Worm (Caenorhabditis elegans): ENCODE measurements around the gene ZK402.1.

DNA sequence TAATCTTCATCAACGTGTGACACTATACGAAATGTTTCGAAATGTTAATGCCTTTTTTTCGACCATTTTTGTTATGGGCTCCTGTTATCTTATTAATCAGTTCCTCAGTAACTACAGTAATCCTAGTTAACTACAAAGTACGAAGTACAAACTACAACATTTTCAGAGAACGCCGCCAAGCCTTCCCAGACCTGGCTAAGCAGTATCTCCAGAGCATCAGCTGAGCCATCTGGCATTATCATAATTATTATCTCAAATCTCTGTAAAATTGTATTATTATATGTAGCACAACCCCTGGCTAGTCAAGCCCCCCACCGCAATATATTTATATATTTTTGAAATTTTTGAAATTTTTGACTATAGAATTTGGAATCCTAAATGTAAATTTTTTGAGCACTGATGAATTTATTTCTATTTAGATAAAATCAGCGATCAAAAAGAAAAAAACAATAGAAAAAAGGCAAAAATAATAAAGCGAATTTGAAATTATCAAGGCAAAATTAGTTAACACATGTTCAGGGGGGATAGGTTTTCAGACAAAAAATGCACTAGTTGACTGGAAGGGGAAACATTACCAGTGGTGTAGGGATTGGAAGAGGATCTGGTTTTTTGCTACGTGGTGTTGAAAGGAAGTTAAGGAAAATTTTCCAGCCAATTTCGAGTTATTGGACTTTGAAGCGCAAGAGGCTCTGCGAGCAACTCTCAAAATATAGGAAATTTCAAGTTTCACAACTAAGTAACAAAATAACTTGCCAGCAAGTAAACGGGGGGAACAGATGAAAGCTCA, 47.9 kb downstream of the ZK402.1 start:
- TF ChIP-seq tab-1 (GFP tag; IDR thresholded peaks at IDR 0.05) (no peak), cog-1 (tag; optimal IDR thresholded peaks at IDR 0.05) (no peak), ref-1 (GFP tag; conservative IDR thresholded peaks at IDR 0.05) (no peak), med-1 (GFP tag; optimal IDR thresholded peaks at IDR 0.05; ENCODE audit: insufficient read depth) (no peak), klf-2 (GFP tag; conservative IDR thresholded peaks at IDR 0.05) (no peak), flt-1 (GFP tag; IDR thresholded peaks at IDR 0.05) (no peak)

Measured in whole organism, midembryonic.